Worm (Caenorhabditis elegans): ENCODE results near the gene K01A12.4.
A peak's percentile ranks its signal among the peaks of the same experiment; 100 is the strongest.

The K01A12.4 gene

ce11 chrX:8569159-8569558 is 41.5 kb upstream of the K01A12.4 start:
- no peak for TF ChIP-seq pros-1 (tag; optimal IDR thresholded peaks at IDR 0.05)
- TF ChIP-seq dve-1 (tag; optimal IDR thresholded peaks at IDR 0.05): no peak
- no peak for TF ChIP-seq ceh-34 (tag; optimal IDR thresholded peaks at IDR 0.05)
- TF ChIP-seq ceh-31 (tag; optimal IDR thresholded peaks at IDR 0.05): peak; percentile 9
- TF ChIP-seq npax-4 (tag; optimal IDR thresholded peaks at IDR 0.05): no peak
- no peak for TF ChIP-seq pqm-1 (tag; optimal IDR thresholded peaks at IDR 0.05)
- no peak for TF ChIP-seq ceh-6 (GFP tag; optimal IDR thresholded peaks at IDR 0.05)
- TF ChIP-seq ahr-1 (tag; optimal IDR thresholded peaks at IDR 0.05): no peak
- peak; percentile 29 for TF ChIP-seq ref-2 (tag; optimal IDR thresholded peaks at IDR 0.05)
- no peak for TF ChIP-seq C38D4.7 (GFP tag; optimal IDR thresholded peaks at IDR 0.05)
- no peak for TF ChIP-seq hlh-6 (tag; optimal IDR thresholded peaks at IDR 0.05)
- TF ChIP-seq syd-9 (tag; optimal IDR thresholded peaks at IDR 0.05): peak; percentile 14
- no peak; the same call in 1 of the 2 replicates for TF ChIP-seq sox-2 (GFP tag; IDR thresholded peaks at IDR 0.05)
- no peak for TF ChIP-seq F13H6.1 (tag; optimal IDR thresholded peaks at IDR 0.05)
- TF ChIP-seq gmeb-2 (tag; optimal IDR thresholded peaks at IDR 0.05): no peak
- TF ChIP-seq ceh-19 (GFP tag; optimal IDR thresholded peaks at IDR 0.05): peak; percentile 34
- no peak for TF ChIP-seq pha-4 (tag; optimal IDR thresholded peaks at IDR 0.05)
- peak; percentile 1 for TF ChIP-seq rnt-1 (tag; optimal IDR thresholded peaks at IDR 0.05)
- TF ChIP-seq fkh-6 (tag; optimal IDR thresholded peaks at IDR 0.05): no peak
- no peak for TF ChIP-seq odd-2 (tag; optimal IDR thresholded peaks at IDR 0.05)
- no peak for TF ChIP-seq K02D7.2 (tag; optimal IDR thresholded peaks at IDR 0.05)
- TF ChIP-seq nfya-1 (tag; optimal IDR thresholded peaks at IDR 0.05): peak; percentile 28
- no peak for TF ChIP-seq K09A11.1 (tag; optimal IDR thresholded peaks at IDR 0.05; ENCODE audit: insufficient read depth)
- TF ChIP-seq ttx-3 (tag; optimal IDR thresholded peaks at IDR 0.05): no peak

ce11 chrX:8570997-8571517 is 39.6 kb upstream of the K01A12.4 start, which contains the start of gene jmjd-3.1:
Gene jmjd-3.1 (plus strand): TSS chrX:8571047.
- TF ChIP-seq madf-2 (tag; optimal IDR thresholded peaks at IDR 0.05) (no peak), ama-1 (optimal IDR thresholded peaks at IDR 0.05) (no peak), nfya-1 (tag; optimal IDR thresholded peaks at IDR 0.05) (no peak), pag-3 (tag; optimal IDR thresholded peaks at IDR 0.05; ENCODE audit: borderline replicate concordance) (no peak), hlh-13 (GFP tag; optimal IDR thresholded peaks at IDR 0.05) (no peak), ref-2 (tag; optimal IDR thresholded peaks at IDR 0.05) (no peak), T23F11.4 (GFP tag; optimal IDR thresholded peaks at IDR 0.05) (no peak)

- TF ChIP-seq ceh-31 (tag; optimal IDR thresholded peaks at IDR 0.05) (no peak), K09A11.1 (tag; optimal IDR thresholded peaks at IDR 0.05; ENCODE audit: insufficient read depth) (no peak), dve-1 (tag; optimal IDR thresholded peaks at IDR 0.05) (no peak), ets-4 (tag; optimal IDR thresholded peaks at IDR 0.05) (no peak), ceh-18 (tag; optimal IDR thresholded peaks at IDR 0.05) (no peak), sdc-2 (tag; optimal IDR thresholded peaks at IDR 0.05) (no peak), pax-1 (tag; optimal IDR thresholded peaks at IDR 0.05) (no peak), ceh-30 (tag; optimal IDR thresholded peaks at IDR 0.05) (no peak), sox-2 (GFP tag; IDR thresholded peaks at IDR 0.05) (no peak), ceh-48 (tag; optimal IDR thresholded peaks at IDR 0.05) (no peak), sox-4 (tag; optimal IDR thresholded peaks at IDR 0.05) (no peak)
These were observed 30.5 kb upstream of the K01A12.4 start, which contains the start of gene F18E9.4 for ce11 chrX:8580217-8580616. Gene F18E9.4 (plus strand): TSS chrX:8580517.

ce11 chrX:8581447-8581846 is 29.3 kb upstream of the K01A12.4 start, which contains the start of gene F18E9.8:
Gene F18E9.8 (minus strand): TSS chrX:8581547.
- TF ChIP-seq nhr-11 (tag; optimal IDR thresholded peaks at IDR 0.05): no peak
- no peak for TF ChIP-seq fkh-10 (GFP tag; optimal IDR thresholded peaks at IDR 0.05)
